Fruit fly (Drosophila melanogaster): ENCODE data around the gene Task7.

The Task7 gene

DNA sequence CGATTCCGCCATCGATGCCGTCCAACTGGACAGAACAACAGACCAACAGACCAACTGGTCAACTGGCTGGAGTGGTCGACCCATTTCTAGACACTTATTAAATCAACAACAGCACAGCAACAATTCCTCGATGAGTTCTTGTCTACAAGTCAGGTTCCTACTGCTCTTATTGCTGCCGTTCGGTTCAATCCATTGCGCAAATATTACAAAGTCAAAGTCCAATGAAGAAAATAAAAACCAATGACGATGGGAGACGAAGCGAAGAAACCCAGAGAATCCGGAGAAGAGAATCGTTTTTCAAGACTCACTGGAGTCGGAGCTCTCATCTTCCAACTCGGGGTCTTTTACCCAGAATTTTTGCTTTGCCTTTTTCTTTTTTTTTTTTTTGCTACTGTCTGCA lies 23.1 kb downstream of the Task7 start (continued):
- TF ChIP-seq cato (GFP tag; optimal IDR thresholded peaks at IDR 0.05; ENCODE audit: borderline replicate concordance): no peak
- TF ChIP-seq CG18619 (GFP tag; optimal IDR thresholded peaks at IDR 0.05): no peak
- no peak for TF ChIP-seq CG14014 (GFP tag; IDR thresholded peaks at IDR 0.05)
- TF ChIP-seq Dp (GFP tag; optimal IDR thresholded peaks at IDR 0.05): no peak
- no peak for TF ChIP-seq Mrtf (GFP tag; IDR thresholded peaks at IDR 0.05)
- no peak for TF ChIP-seq hb (GFP tag; IDR thresholded peaks at IDR 0.05; ENCODE audit: partially characterized antibody)
- no peak for TF ChIP-seq Dref (GFP tag; IDR thresholded peaks at IDR 0.05)
- TF ChIP-seq H15 (GFP tag; IDR thresholded peaks at IDR 0.05): no peak
- no peak for TF ChIP-seq Aef1 (GFP tag; IDR thresholded peaks at IDR 0.05)
- TF ChIP-seq salm (tag; optimal IDR thresholded peaks at IDR 0.05): no peak
- peak in 1 of 2 experiments; percentile 72 for TF ChIP-seq bsh (GFP tag; optimal IDR thresholded peaks at IDR 0.05)
- no peak for TF ChIP-seq CG30020 (tag; optimal IDR thresholded peaks at IDR 0.05)

- TF ChIP-seq CG8290 (GFP tag; optimal IDR thresholded peaks at IDR 0.05): no peak
- TF ChIP-seq CG8290 (tag; optimal IDR thresholded peaks at IDR 0.05): no peak
- no peak for TF ChIP-seq CG18764 (GFP tag; optimal IDR thresholded peaks at IDR 0.05)
- peak; percentile 52 for TF ChIP-seq exex (tag; optimal IDR thresholded peaks at IDR 0.05)
- peak; percentile 59 for TF ChIP-seq sd (tag; optimal IDR thresholded peaks at IDR 0.05)
Observed at dm6 chr3R:9388321-9388720, 23.8 kb downstream of the Task7 start.

DNA sequence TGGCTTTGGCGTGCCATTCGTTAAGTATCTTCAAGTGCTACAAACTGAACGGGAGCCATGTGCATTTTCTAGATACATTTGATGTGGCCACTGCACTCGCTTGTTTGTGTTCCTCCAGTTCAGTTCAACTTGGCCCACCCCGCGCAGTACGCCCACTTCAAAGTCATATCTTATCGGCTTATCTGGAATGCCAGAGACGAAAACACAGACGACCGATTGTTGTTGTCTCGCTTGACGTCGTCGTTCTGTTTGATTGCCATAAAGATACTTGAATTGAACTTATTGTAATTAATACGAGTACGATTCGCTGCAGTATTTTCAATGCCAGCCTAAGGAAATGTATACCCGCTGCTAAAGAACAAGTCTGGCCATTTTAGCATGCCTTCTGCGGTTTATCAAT lies 24.5 kb downstream of the Task7 start:
- TF ChIP-seq GATAe (GFP tag; conservative IDR thresholded peaks at IDR 0.05) (peak; percentile 69), Vsx1 (GFP tag; optimal IDR thresholded peaks at IDR 0.05) (peak; percentile 13), Med (GFP tag) (peak; percentile 20), sug (tag; optimal IDR thresholded peaks at IDR 0.05) (peak; percentile 31), fru (optimal IDR thresholded peaks at IDR 0.05) (no peak), Hey (tag; optimal IDR thresholded peaks at IDR 0.05) (no peak), grn (GFP tag; optimal IDR thresholded peaks at IDR 0.05) (peak; percentile 90), mirr (GFP tag; optimal IDR thresholded peaks at IDR 0.05) (peak; percentile 44), exex (tag; optimal IDR thresholded peaks at IDR 0.05) (peak; percentile 56), sd (tag; optimal IDR thresholded peaks at IDR 0.05) (peak; percentile 91), lab (GFP tag; optimal IDR thresholded peaks at IDR 0.05) (peak; percentile 3), Taf1 (GFP tag; IDR thresholded peaks at IDR 0.05) (no peak), CG15601 (tag; optimal IDR thresholded peaks at IDR 0.05) (peak; percentile 16), crol (GFP tag; IDR thresholded peaks at IDR 0.05) (peak; percentile 29; the same call in 1 of the 2 replicates), lov (optimal IDR thresholded peaks at IDR 0.05) (no peak), lov (GFP tag; IDR thresholded peaks at IDR 0.05) (no peak), chinmo (GFP tag; IDR thresholded peaks at IDR 0.05; ENCODE audit: partially characterized antibody) (0 out of 4 replicates have a peak, but pooled peaks have one; percentile 32)

DNA sequence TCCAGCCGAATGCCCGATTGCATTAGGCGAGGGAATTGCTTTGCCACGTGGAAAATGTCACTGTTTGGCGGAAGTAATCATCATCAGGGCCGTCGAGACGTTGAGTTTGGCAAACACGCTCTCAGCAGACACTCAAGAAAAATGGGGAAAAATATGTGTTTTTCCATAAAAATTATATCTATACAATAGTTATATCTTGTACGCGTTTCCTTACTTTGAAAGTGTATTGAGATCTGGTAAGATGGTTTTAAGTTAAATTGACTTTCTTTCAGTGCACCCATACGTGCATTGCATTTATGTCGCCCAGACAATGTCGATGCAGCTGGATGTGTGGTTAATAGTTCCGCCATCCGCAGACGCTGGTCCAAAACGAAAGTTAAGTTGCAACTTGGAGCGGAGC lies 26.1 kb downstream of the Task7 start:
- TF ChIP-seq CG1024 (GFP tag; IDR thresholded peaks at IDR 0.05) (no peak), sd (tag; optimal IDR thresholded peaks at IDR 0.05) (no peak), corto (GFP tag; optimal IDR thresholded peaks at IDR 0.05) (no peak), fd102C (GFP tag; optimal IDR thresholded peaks at IDR 0.05) (no peak), C15 (GFP tag; IDR thresholded peaks at IDR 0.05) (no peak), CG2875 (GFP tag; optimal IDR thresholded peaks at IDR 0.05) (no peak), CG4617 (GFP tag; optimal IDR thresholded peaks at IDR 0.05; ENCODE audit: borderline replicate concordance) (no peak), HHEX (GFP tag; optimal IDR thresholded peaks at IDR 0.05) (no peak), CG11085 (GFP tag; IDR thresholded peaks at IDR 0.05) (no peak), repo (GFP tag; optimal IDR thresholded peaks at IDR 0.05) (no peak), sens (GFP tag) (peak; percentile 38), chinmo (GFP tag; IDR thresholded peaks at IDR 0.05; ENCODE audit: partially characterized antibody) (no peak), so (GFP tag; IDR thresholded peaks at IDR 0.05) (no peak), CG13123 (GFP tag; optimal IDR thresholded peaks at IDR 0.05) (no peak), Poxn (GFP tag; IDR thresholded peaks at IDR 0.05) (no peak), CG6689 (GFP tag; IDR thresholded peaks at IDR 0.05) (0 out of 2 replicates have a peak, but pooled peaks have one; percentile 12), Hmr (GFP tag; optimal IDR thresholded peaks at IDR 0.05) (no peak), ash1 (GFP tag; optimal IDR thresholded peaks at IDR 0.05) (no peak), CG17328 (GFP tag; IDR thresholded peaks at IDR 0.05) (peak; percentile 22; the same call in 1 of the 2 replicates)

Measured in whole organism, embryonic.